In the genomic region with DNA sequence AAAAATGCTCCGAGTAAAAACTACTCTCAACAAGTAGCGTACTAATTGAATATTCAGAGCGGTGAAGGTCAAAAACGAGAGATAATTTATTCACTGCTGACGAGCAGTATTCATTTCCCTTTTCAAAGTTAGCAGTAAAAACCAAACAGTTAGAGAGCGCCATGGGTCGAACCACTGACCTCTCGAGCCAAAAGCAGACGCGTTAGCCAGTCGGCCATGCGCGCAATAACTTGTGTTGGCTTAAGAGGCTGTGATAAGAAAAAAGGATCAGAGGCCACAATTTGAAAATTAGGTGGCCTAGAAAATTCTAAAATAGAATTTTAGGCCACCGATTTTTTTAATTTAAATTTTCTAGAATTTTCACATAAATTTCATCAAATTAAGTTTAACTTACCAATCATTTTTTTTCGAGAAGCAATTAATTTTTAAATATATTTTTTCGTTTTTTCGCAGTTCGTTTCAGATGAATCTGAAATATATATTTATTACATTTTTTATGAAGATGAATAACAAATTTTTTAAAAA, we compare ENCODE assay signal across 8 worm cellular contexts.
A peak's percentile ranks its signal among the peaks of the same experiment; 100 is the strongest.
TF ChIP-seq lines count a peak whose summit lies in the region.

A gene (minus strand): TSS at position 475 of the 525 bp plus-strand sequence.

TF ChIP-seq in whole organism, L1 larva, 84 proteins besides CTCF, POLR2A, EP300 and RAD21:
- TF ChIP-seq nhr-90 (tag; optimal IDR thresholded peaks at IDR 0.05; lab: Kevin White, UChicago; ENCODE audit: poor library complexity) (peak; percentile 2), rnt-1 (tag; optimal IDR thresholded peaks at IDR 0.05; lab: Kevin White, UChicago) (peak; percentile 16), ceh-82 (tag; optimal IDR thresholded peaks at IDR 0.05; lab: Kevin White, UChicago) (peak in 1 of 3 experiments; percentile 3), nhr-19 (GFP tag; conservative IDR thresholded peaks at IDR 0.05; lab: Robert Waterston, UW) (no peak), nhr-47 (tag; optimal IDR thresholded peaks at IDR 0.05; lab: Kevin White, UChicago) (peak; percentile 13), nhr-71 (tag; optimal IDR thresholded peaks at IDR 0.05; lab: Kevin White, UChicago) (peak; percentile 5)

TF ChIP-seq in whole organism, L3 larva, 47 proteins besides CTCF, POLR2A, EP300 and RAD21:
- TF ChIP-seq elt-1 (tag; optimal IDR thresholded peaks at IDR 0.05; lab: Kevin White, UChicago), result no peak
- peak; percentile 23 for TF ChIP-seq hmg-11 (tag; optimal IDR thresholded peaks at IDR 0.05; lab: Kevin White, UChicago)
- TF ChIP-seq nhr-23 (tag; optimal IDR thresholded peaks at IDR 0.05; lab: Kevin White, UChicago), result peak; percentile 8
- no peak for TF ChIP-seq nhr-77 (tag; optimal IDR thresholded peaks at IDR 0.05; lab: Kevin White, UChicago)
- TF ChIP-seq eor-1 (tag; optimal IDR thresholded peaks at IDR 0.05; lab: Kevin White, UChicago), result peak in 1 of 2 experiments; percentile 16
- peak; percentile 18 for TF ChIP-seq tbx-2 (tag; optimal IDR thresholded peaks at IDR 0.05; lab: Kevin White, UChicago)
- TF ChIP-seq nhr-43 (tag; optimal IDR thresholded peaks at IDR 0.05; lab: Kevin White, UChicago; ENCODE audit: poor library complexity, severe bottlenecking), result peak; percentile 33
- no peak for TF ChIP-seq lin-15B (tag; optimal IDR thresholded peaks at IDR 0.05; lab: Kevin White, UChicago)
- no peak for TF ChIP-seq nhr-11 (tag; optimal IDR thresholded peaks at IDR 0.05; lab: Kevin White, UChicago)
TF ChIP-seq in whole organism, L3 larva: peak in this region for 5.

TF ChIP-seq in whole organism, L4 larva, 104 proteins besides CTCF, POLR2A, EP300 and RAD21 (continues in another document):
- peak; percentile 68 for TF ChIP-seq mes-2 (tag; optimal IDR thresholded peaks at IDR 0.05; lab: Kevin White, UChicago; ENCODE audit: poor library complexity, severe bottlenecking)
- TF ChIP-seq Y75B8A.6 (GFP tag; IDR thresholded peaks at IDR 0.05; lab: Robert Waterston, UW), result peak; percentile 78; the same call in 1 of the 2 replicates
- peak; percentile 68 for TF ChIP-seq vab-7 (GFP tag; IDR thresholded peaks at IDR 0.05; lab: Robert Waterston, UW)
- 0 out of 2 replicates have a peak, but pooled peaks have one; percentile 36 for TF ChIP-seq zfp-3 (GFP tag; conservative IDR thresholded peaks at IDR 0.05; lab: Robert Waterston, UW)
- no peak for TF ChIP-seq spr-3 (GFP tag; optimal IDR thresholded peaks at IDR 0.05; lab: Kevin White, UChicago)
- TF ChIP-seq nhr-25 (tag; optimal IDR thresholded peaks at IDR 0.05; lab: Kevin White, UChicago; ENCODE audit: borderline replicate concordance, insufficient read depth), result no peak
- no peak for TF ChIP-seq mdt-29 (GFP tag; IDR thresholded peaks at IDR 0.05; lab: Robert Waterston, UW)
- TF ChIP-seq hlh-11 (tag; optimal IDR thresholded peaks at IDR 0.05; lab: Kevin White, UChicago), result no peak
- peak; percentile 82 for TF ChIP-seq lin-13 (GFP tag; optimal IDR thresholded peaks at IDR 0.05; lab: Kevin White, UChicago)
- TF ChIP-seq zip-11 (GFP tag; IDR thresholded peaks at IDR 0.05; lab: Robert Waterston, UW), result no peak

TF ChIP-seq in whole organism, early embryonic, 17 proteins besides CTCF, POLR2A, EP300 and RAD21:
- TF ChIP-seq ets-7 (tag; optimal IDR thresholded peaks at IDR 0.05; lab: Kevin White, UChicago) (no peak), tra-4 (tag; optimal IDR thresholded peaks at IDR 0.05; lab: Kevin White, UChicago) (no peak), tbx-11 (GFP tag; IDR thresholded peaks at IDR 0.05; lab: Robert Waterston, UW) (peak; percentile 53; the same call in 1 of the 2 replicates), ceh-36 (tag; optimal IDR thresholded peaks at IDR 0.05; lab: Kevin White, UChicago) (no peak), B0310.2 (tag; optimal IDR thresholded peaks at IDR 0.05; lab: Kevin White, UChicago) (no peak), flt-1 (GFP tag; IDR thresholded peaks at IDR 0.05; lab: Robert Waterston, UW) (peak; percentile 48; the same call in 1 of the 2 replicates), pes-1 (GFP tag; IDR thresholded peaks at IDR 0.05; lab: Robert Waterston, UW) (peak; percentile 69)
TF ChIP-seq in whole organism, early embryonic: peak in this region for 3.

TF ChIP-seq in whole organism, late embryonic, 69 proteins besides CTCF, POLR2A, EP300 and RAD21 (continues in another document):
- TF ChIP-seq ceh-45 (GFP tag; IDR thresholded peaks at IDR 0.05; lab: Robert Waterston, UW) (no peak), ceh-48 (tag; optimal IDR thresholded peaks at IDR 0.05; lab: Kevin White, UChicago) (no peak), unc-86 (tag; optimal IDR thresholded peaks at IDR 0.05; lab: Kevin White, UChicago) (no peak), npax-4 (tag; optimal IDR thresholded peaks at IDR 0.05; lab: Kevin White, UChicago) (no peak), rnt-1 (tag; optimal IDR thresholded peaks at IDR 0.05; lab: Kevin White, UChicago) (no peak), tbx-7 (tag; optimal IDR thresholded peaks at IDR 0.05; lab: Kevin White, UChicago) (no peak), pha-2 (tag; optimal IDR thresholded peaks at IDR 0.05; lab: Kevin White, UChicago) (peak; percentile 31), unc-42 (tag; optimal IDR thresholded peaks at IDR 0.05; lab: Kevin White, UChicago) (no peak), ceh-2 (tag; optimal IDR thresholded peaks at IDR 0.05; lab: Kevin White, UChicago) (no peak), dve-1 (tag; optimal IDR thresholded peaks at IDR 0.05; lab: Kevin White, UChicago) (no peak), ceh-22 (tag; optimal IDR thresholded peaks at IDR 0.05; lab: Kevin White, UChicago) (no peak), elt-2 (tag; optimal IDR thresholded peaks at IDR 0.05; lab: Kevin White, UChicago) (peak; percentile 4), gmeb-2 (tag; optimal IDR thresholded peaks at IDR 0.05; lab: Kevin White, UChicago) (no peak), eyg-1 (tag; optimal IDR thresholded peaks at IDR 0.05; lab: Kevin White, UChicago) (no peak)

TF ChIP-seq in whole organism, midembryonic, 9 proteins besides CTCF, POLR2A, EP300 and RAD21:
- TF ChIP-seq flt-1 (GFP tag; IDR thresholded peaks at IDR 0.05; lab: Robert Waterston, UW), result 0 out of 2 replicates have a peak, but pooled peaks have one; percentile 15
- no peak for TF ChIP-seq ztf-23 (GFP tag; IDR thresholded peaks at IDR 0.05; lab: Robert Waterston, UW)
- peak; percentile 32 for TF ChIP-seq med-1 (GFP tag; optimal IDR thresholded peaks at IDR 0.05; lab: Kevin White, UChicago; ENCODE audit: insufficient read depth)
- peak; percentile 76 for TF ChIP-seq tab-1 (GFP tag; IDR thresholded peaks at IDR 0.05; lab: Robert Waterston, UW)
- no peak for TF ChIP-seq ztf-29 (GFP tag; IDR thresholded peaks at IDR 0.05; lab: Robert Waterston, UW)
- 0 out of 2 replicates have a peak, but pooled peaks have one; percentile 40 for TF ChIP-seq ref-1 (GFP tag; conservative IDR thresholded peaks at IDR 0.05; lab: Robert Waterston, UW)

TF ChIP-seq in whole organism, mixed stage, embryonic, 35 proteins besides CTCF, POLR2A, EP300 and RAD21:
- TF ChIP-seq M03D4.4 (tag; optimal IDR thresholded peaks at IDR 0.05; lab: Kevin White, UChicago) (peak; percentile 32), lin-13 (tag; optimal IDR thresholded peaks at IDR 0.05; lab: Kevin White, UChicago) (peak; percentile 5), sptf-1 (tag; optimal IDR thresholded peaks at IDR 0.05; lab: Kevin White, UChicago) (peak; percentile 18), drap-1 (GFP tag; optimal IDR thresholded peaks at IDR 0.05; lab: Kevin White, UChicago) (peak; percentile 2), bed-3 (GFP tag; optimal IDR thresholded peaks at IDR 0.05; lab: Kevin White, UChicago) (no peak)
TF ChIP-seq in whole organism, mixed stage, embryonic: peak in this region for 4.

TF ChIP-seq in whole organism, young adult, 124 proteins besides CTCF, POLR2A, EP300 and RAD21 (continues in another document):
- TF ChIP-seq somi-1 (GFP tag; optimal IDR thresholded peaks at IDR 0.05; lab: Kevin White, UChicago) (peak; percentile 3), bed-1 (GFP tag; IDR thresholded peaks at IDR 0.05; lab: Robert Waterston, UW) (no peak), nhr-90 (tag; optimal IDR thresholded peaks at IDR 0.05; lab: Kevin White, UChicago) (peak; percentile 80), ztf-22 (GFP tag; optimal IDR thresholded peaks at IDR 0.05; lab: Kevin White, UChicago) (no peak), rpc-1 (optimal IDR thresholded peaks at IDR 0.05; lab: Kevin White, UChicago) (peak; percentile 77), rpc-1 (tag; optimal IDR thresholded peaks at IDR 0.05; lab: Kevin White, UChicago) (peak; percentile 91), chd-7 (tag; optimal IDR thresholded peaks at IDR 0.05; lab: Kevin White, UChicago) (peak; percentile 53), aptf-2 (GFP tag; conservative IDR thresholded peaks at IDR 0.05; lab: Robert Waterston, UW) (no peak), ztf-28 (GFP tag; IDR thresholded peaks at IDR 0.05; lab: Robert Waterston, UW) (no peak), F37B4.10 (GFP tag; IDR thresholded peaks at IDR 0.05; lab: Robert Waterston, UW) (no peak), dpff-1 (tag; optimal IDR thresholded peaks at IDR 0.05; lab: Kevin White, UChicago) (no peak), unc-62 (GFP tag; optimal IDR thresholded peaks at IDR 0.05; lab: Kevin White, UChicago) (no peak), lag-1 (GFP tag; IDR thresholded peaks at IDR 0.05; lab: Robert Waterston, UW) (no peak), B0019.2 (GFP tag; conservative IDR thresholded peaks at IDR 0.05; lab: Robert Waterston, UW) (peak; percentile 78), ekl-4 (GFP tag; IDR thresholded peaks at IDR 0.05; lab: Robert Waterston, UW) (no peak), madf-10 (tag; optimal IDR thresholded peaks at IDR 0.05; lab: Kevin White, UChicago) (peak; percentile 44), cebp-1 (GFP tag; IDR thresholded peaks at IDR 0.05; lab: Robert Waterston, UW) (0 out of 2 replicates have a peak, but pooled peaks have one; percentile 32), cebp-1 (tag; optimal IDR thresholded peaks at IDR 0.05; lab: Kevin White, UChicago) (peak; percentile 52), F57C9.4 (tag; optimal IDR thresholded peaks at IDR 0.05; lab: Kevin White, UChicago) (no peak), attf-5 (GFP tag; optimal IDR thresholded peaks at IDR 0.05; lab: Kevin White, UChicago) (peak; percentile 24), K12H6.12 (tag; optimal IDR thresholded peaks at IDR 0.05; lab: Kevin White, UChicago) (no peak), egrh-3 (GFP tag; IDR thresholded peaks at IDR 0.05; lab: Robert Waterston, UW) (no peak), hsf-1 (GFP tag; IDR thresholded peaks at IDR 0.05; lab: Robert Waterston, UW) (peak; percentile 30; the same call in 1 of the 2 replicates), ZK185.1 (tag; optimal IDR thresholded peaks at IDR 0.05; lab: Kevin White, UChicago; ENCODE audit: poor library complexity, severe bottlenecking) (peak; percentile 74), hmg-1.2 (GFP tag; IDR thresholded peaks at IDR 0.05; lab: Robert Waterston, UW) (peak; percentile 55), T26A5.8 (tag; optimal IDR thresholded peaks at IDR 0.05; lab: Kevin White, UChicago) (peak; percentile 12), lsl-1 (GFP tag; optimal IDR thresholded peaks at IDR 0.05; lab: Kevin White, UChicago) (peak; percentile 61), sptf-2 (GFP tag; optimal IDR thresholded peaks at IDR 0.05; lab: Kevin White, UChicago) (no peak), C17E4.6 (GFP tag; IDR thresholded peaks at IDR 0.05; lab: Robert Waterston, UW) (no peak), dox-1 (GFP tag; IDR thresholded peaks at IDR 0.05; lab: Robert Waterston, UW) (no peak; the same call in none of the 2 replicates)
